Fruit fly (Drosophila melanogaster) whole organism, embryonic: ENCODE measurements around the gene CG42487.

Experiments
- BEAF-32 ChIP-seq: fragments of 200-800 bp; sonication (Bioruptor generic); optimal IDR thresholded peaks from 3 replicates; lab custom pipeline; 2017; ENCODE audit warnings: missing biosample characterization, missing genetic modification characterization, mild to moderate bottlenecking, moderate library complexity, missing genetic modification reagents
- CG11456 ChIP-seq: fragments of 200-800 bp; sonication (Bioruptor generic); IDR thresholded peaks from 3 replicates; pipeline ENCODE4 v1.3.6; 2022; ENCODE audit warnings: missing biosample characterization, missing genetic modification characterization
- CG11723 ChIP-seq: fragments of 200-800 bp; sonication (Bioruptor generic); optimal IDR thresholded peaks from 2 replicates; lab custom pipeline; 2017; ENCODE audit warnings: missing biosample characterization, mild to moderate bottlenecking, missing genetic modification characterization
- CG13123 ChIP-seq: fragments of 200-800 bp; sonication (Bioruptor generic); optimal IDR thresholded peaks from 2 replicates; lab custom pipeline; 2016; ENCODE audit warnings: missing biosample characterization, missing genetic modification characterization
- CG14050 ChIP-seq: fragments of 200-800 bp; sonication (Bioruptor generic); IDR thresholded peaks from 3 replicates; pipeline ENCODE4 v1.3.6; 2022; ENCODE audit warnings: missing biosample characterization, missing genetic modification characterization
- CG14710 ChIP-seq: fragments of 200-800 bp; sonication (Bioruptor generic); optimal IDR thresholded peaks from 3 replicates; lab custom pipeline; 2019; ENCODE audit warnings: missing biosample characterization, mild to moderate bottlenecking, missing genetic modification characterization, moderate library complexity
- CG1529 ChIP-seq: fragments of 200-800 bp; sonication (Bioruptor generic); optimal IDR thresholded peaks from 3 replicates; lab custom pipeline; 2018; ENCODE audit warnings: missing biosample characterization, missing genetic modification characterization
- CG15601 ChIP-seq: fragments of 200-800 bp; sonication (Bioruptor generic); optimal IDR thresholded peaks from 3 replicates; lab custom pipeline; 2019; ENCODE audit warnings: missing biosample characterization, mild to moderate bottlenecking, missing genetic modification characterization, moderate library complexity
- CG17359 ChIP-seq: fragments of 200-800 bp; sonication (Bioruptor generic); optimal IDR thresholded peaks from 3 replicates; lab custom pipeline; 2018; ENCODE audit warnings: missing biosample characterization, mild to moderate bottlenecking, missing genetic modification characterization, moderate library complexity
- CG1832 ChIP-seq: fragments of 200-800 bp; sonication (Bioruptor generic); optimal IDR thresholded peaks from 2 replicates; lab custom pipeline; 2017; ENCODE audit warnings: missing biosample characterization, mild to moderate bottlenecking, missing genetic modification characterization, inconsistent platforms
- CG18599 ChIP-seq: fragments of 200-800 bp; sonication (Bioruptor generic); optimal IDR thresholded peaks from 3 replicates; lab custom pipeline; 2017; ENCODE audit warnings: missing biosample characterization, missing genetic modification characterization, mild to moderate bottlenecking, moderate library complexity, missing genetic modification reagents
- CG2199 ChIP-seq: fragments of 200-800 bp; sonication (Bioruptor generic); IDR thresholded peaks from 3 replicates; pipeline ENCODE4 v1.3.6; 2022; ENCODE audit warnings: missing biosample characterization, missing genetic modification characterization
- CG2678 ChIP-seq: fragments of 200-800 bp; sonication (Bioruptor generic); optimal IDR thresholded peaks from 3 replicates; lab custom pipeline; 2019; ENCODE audit warnings: missing biosample characterization, mild to moderate bottlenecking, missing genetic modification characterization, moderate library complexity
- CG34376 ChIP-seq: fragments of 200-800 bp; sonication (Bioruptor generic); optimal IDR thresholded peaks from 2 replicates; lab custom pipeline; 2018; ENCODE audit warnings: missing biosample characterization, mild to moderate bottlenecking, missing genetic modification characterization
- CG3726 ChIP-seq: fragments of 200-800 bp; sonication (Bioruptor generic); IDR thresholded peaks from 3 replicates; pipeline ENCODE4, ENCODE4 v1.3.6; 2022; ENCODE audit warnings: missing biosample characterization, missing genetic modification characterization
- CG7372 ChIP-seq: fragments of 200-800 bp; sonication (Bioruptor generic); IDR thresholded peaks from 2 replicates; pipeline ENCODE4 v1.3.6; 2022; ENCODE audit warnings: missing biosample characterization, missing genetic modification characterization
- CG8089 ChIP-seq: fragments of 200-800 bp; sonication (Bioruptor generic); optimal IDR thresholded peaks from 3 replicates; lab custom pipeline; 2016; ENCODE audit warnings: missing biosample characterization, missing genetic modification characterization
- CG8281 ChIP-seq: fragments of 200-800 bp; sonication (Bioruptor generic); optimal IDR thresholded peaks from 2 replicates; lab custom pipeline; 2018; ENCODE audit warnings: missing biosample characterization, mild to moderate bottlenecking, missing genetic modification characterization, moderate library complexity
- CG8924 ChIP-seq: fragments of 200-800 bp; optimal IDR thresholded peaks from 3 replicates; lab custom pipeline; 2019; ENCODE audit warnings: missing biosample characterization, mild to moderate bottlenecking, missing genetic modification characterization, moderate library complexity
- CG8944 ChIP-seq: fragments of 200-800 bp; sonication (Bioruptor generic); optimal IDR thresholded peaks from 3 replicates; lab custom pipeline; 2016; ENCODE audit warnings: missing biosample characterization, missing genetic modification characterization
- CHES-1-like ChIP-seq: fragments of 200-800 bp; sonication (Bioruptor generic); optimal IDR thresholded peaks from 2 replicates; lab custom pipeline; 2016; ENCODE audit warnings: missing biosample characterization, missing genetic modification characterization
- Deaf1 ChIP-seq: fragments of 200-800 bp; optimal IDR thresholded peaks from 3 replicates; lab custom pipeline; 2019; ENCODE audit warnings: missing biosample characterization, mild to moderate bottlenecking, missing genetic modification characterization, moderate library complexity
- Dp ChIP-seq: fragments of 200-800 bp; sonication (Bioruptor generic); optimal IDR thresholded peaks from 2 replicates; lab custom pipeline; 2018; ENCODE audit warnings: missing biosample characterization, mild to moderate bottlenecking, missing genetic modification characterization, moderate library complexity
- HLHmδ ChIP-seq: fragments of 200-800 bp; sonication (Bioruptor generic); optimal IDR thresholded peaks from 2 replicates; lab custom pipeline; 2018; ENCODE audit warnings: missing biosample characterization, mild to moderate bottlenecking, missing genetic modification characterization, moderate library complexity
- Hmx ChIP-seq: fragments of 200-800 bp; sonication (Bioruptor generic); optimal IDR thresholded peaks from 2 replicates; lab custom pipeline; 2016; ENCODE audit warnings: missing biosample characterization, missing genetic modification characterization
- Hr78 ChIP-seq, 2 experiments: fragments of 200-800 bp in 1 of 2; fragments of >200 bp in 1 of 2; sonication (Bioruptor generic) in 1 of 2; optimal IDR thresholded peaks; 2 replicates each; lab custom pipeline; 2017 to 2019; ENCODE audit warnings: missing biosample characterization in 2 of 2, missing genetic modification characterization in 2 of 2, mild to moderate bottlenecking in 1 of 2, moderate library complexity in 1 of 2
- Kr ChIP-seq: fragments of 200-800 bp; sonication (Bioruptor generic); optimal IDR thresholded peaks from 2 replicates; lab custom pipeline; 2017; ENCODE audit warnings: missing biosample characterization, mild to moderate bottlenecking, missing genetic modification characterization
- Lim3 ChIP-seq: fragments of 200-800 bp; sonication (Bioruptor generic); IDR thresholded peaks from 2 replicates; pipeline ENCODE4 v1.3.6; 2022; ENCODE audit warnings: missing biosample characterization, missing genetic modification characterization
- MTF-1 ChIP-seq: fragments of 200-800 bp; sonication (Bioruptor generic); optimal IDR thresholded peaks from 2 replicates; lab custom pipeline; 2018; ENCODE audit warnings: missing biosample characterization, mild to moderate bottlenecking, missing genetic modification characterization, borderline replicate concordance
- Max ChIP-seq: fragments of 200-800 bp; sonication (Bioruptor generic); optimal IDR thresholded peaks from 2 replicates; lab custom pipeline; 2016; ENCODE audit warnings: missing biosample characterization, mild to moderate bottlenecking, missing genetic modification characterization
- NC2α ChIP-seq: fragments of 200-800 bp; sonication (Bioruptor generic); optimal IDR thresholded peaks from 2 replicates; lab custom pipeline; 2016; ENCODE audit warnings: missing biosample characterization, missing genetic modification characterization
- Neu2 ChIP-seq: fragments of 200-800 bp; sonication (Bioruptor generic); optimal IDR thresholded peaks from 3 replicates; lab custom pipeline; 2016; ENCODE audit warnings: missing biosample characterization, missing genetic modification characterization, borderline replicate concordance
- Nf-YA ChIP-seq: fragments of 200-800 bp; sonication (Bioruptor generic); IDR thresholded peaks from 2 replicates; pipeline ENCODE4 v1.3.6; 2022; ENCODE audit warnings: missing biosample characterization, missing genetic modification characterization
- Nf-YC ChIP-seq: fragments of 200-800 bp; optimal IDR thresholded peaks from 3 replicates; lab custom pipeline; 2019; ENCODE audit warnings: missing biosample characterization, mild to moderate bottlenecking, missing genetic modification characterization, moderate library complexity
- Stat92E ChIP-seq, 3 experiments: fragments of >200 bp in 2 of 3; fragments of 200-800 bp in 1 of 3; sonication (Bioruptor generic) in 1 of 3; optimal IDR thresholded peaks; 2 replicates each; lab custom pipeline; 2017 to 2019; ENCODE audit warnings: missing biosample characterization in 3 of 3, missing genetic modification characterization in 3 of 3, mild to moderate bottlenecking in 1 of 3, moderate library complexity in 1 of 3
- ac ChIP-seq: fragments of 200-800 bp; sonication (Bioruptor generic); optimal IDR thresholded peaks from 3 replicates; lab custom pipeline; 2017; ENCODE audit warnings: missing biosample characterization, mild to moderate bottlenecking, missing genetic modification characterization
- amos ChIP-seq: fragments of 200-800 bp; sonication (Bioruptor generic); IDR thresholded peaks from 2 replicates; pipeline ENCODE4 v1.3.6; 2022; ENCODE audit warnings: missing biosample characterization, missing genetic modification characterization; ENCODE audit not compliant: partially characterized antibody
- bigmax ChIP-seq: fragments of 200-800 bp; sonication (Bioruptor generic); optimal IDR thresholded peaks from 2 replicates; lab custom pipeline; 2018; ENCODE audit warnings: missing biosample characterization, mild to moderate bottlenecking, missing genetic modification characterization
- chinmo ChIP-seq: fragments of 200-800 bp; sonication (Bioruptor generic); IDR thresholded peaks from 4 replicates; pipeline ENCODE4 v1.3.6; 2022; ENCODE audit warnings: missing biosample characterization, missing genetic modification characterization; ENCODE audit not compliant: partially characterized antibody
- exex ChIP-seq: fragments of 200-800 bp; sonication (Bioruptor generic); optimal IDR thresholded peaks from 4 replicates; lab custom pipeline; 2018; ENCODE audit warnings: missing biosample characterization, mild to moderate bottlenecking, missing genetic modification characterization, moderate library complexity
- gsb ChIP-seq: fragments of 200-800 bp; sonication (Bioruptor generic); IDR thresholded peaks from 2 replicates; pipeline ENCODE4 v1.3.6; 2022; ENCODE audit warnings: missing biosample characterization, missing genetic modification characterization
- hb ChIP-seq: fragments of 200-800 bp; sonication (Bioruptor generic); IDR thresholded peaks from 3 replicates; pipeline ENCODE4 v1.3.6; 2022; ENCODE audit warnings: missing biosample characterization, missing genetic modification characterization; ENCODE audit not compliant: partially characterized antibody
- ken ChIP-seq: fragments of 200-800 bp; sonication (Bioruptor generic); IDR thresholded peaks from 3 replicates; pipeline ENCODE4 v1.3.6; 2022; ENCODE audit warnings: missing biosample characterization, missing genetic modification characterization
- nerfin-1 ChIP-seq: fragments of 200-800 bp; sonication (Bioruptor generic); optimal IDR thresholded peaks from 3 replicates; lab custom pipeline; 2019; ENCODE audit warnings: missing biosample characterization, mild to moderate bottlenecking, missing genetic modification characterization, moderate library complexity
- sens ChIP-seq: fragments of 200-800 bp; sonication (Bioruptor generic); peaks from one replicate; lab custom pipeline; 2016; ENCODE audit warnings: missing biosample characterization, missing genetic modification characterization
- sima ChIP-seq: fragments of 200-800 bp; sonication (Bioruptor generic); optimal IDR thresholded peaks from 2 replicates; lab custom pipeline; 2016; ENCODE audit warnings: missing biosample characterization, missing genetic modification characterization
- stc ChIP-seq: fragments of 200-800 bp; sonication (Bioruptor generic); IDR thresholded peaks from 2 replicates; pipeline ENCODE4 v1.3.6; 2022; ENCODE audit warnings: missing biosample characterization, missing genetic modification characterization
- yki ChIP-seq: fragments of >200 bp; optimal IDR thresholded peaks from 3 replicates; lab custom pipeline; 2018

The CG42487 gene

DNA sequence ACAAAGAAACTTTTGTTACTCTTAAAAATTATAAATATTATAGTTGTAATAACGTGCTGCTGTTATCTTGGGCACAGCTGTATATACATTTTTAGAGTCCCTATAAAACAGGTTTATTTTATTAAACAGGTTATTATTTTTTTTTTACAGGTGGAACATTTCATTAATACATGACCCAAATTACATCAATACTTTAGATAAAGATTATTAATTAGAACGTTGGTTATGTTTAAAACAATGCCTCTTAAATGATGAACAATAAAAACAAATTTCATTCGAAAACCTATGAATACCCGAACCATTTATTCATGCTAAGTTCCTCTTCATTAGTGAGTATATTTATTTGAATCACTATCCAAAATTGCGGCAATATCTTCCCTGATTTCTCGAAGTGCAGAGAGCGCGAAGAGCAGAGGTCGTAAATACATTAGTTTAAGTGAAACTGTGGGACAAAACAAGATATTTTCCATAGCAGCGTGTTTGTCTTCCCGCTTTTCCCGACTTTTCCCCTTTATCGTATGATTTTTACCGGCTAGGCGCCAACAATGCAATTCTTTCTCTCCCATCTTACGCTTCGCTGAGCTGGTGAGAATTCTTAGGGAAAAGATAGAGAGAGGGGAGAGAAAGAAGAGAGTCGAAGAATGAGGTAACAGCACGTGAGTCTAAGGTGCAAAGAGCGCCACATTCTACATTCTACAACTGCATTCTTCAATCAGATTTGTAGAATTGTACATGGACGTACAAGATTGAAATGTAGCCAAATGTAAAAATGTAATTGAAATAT is 29.8 kb upstream of the CG42487 start (continued):
- TF ChIP-seq sens (GFP tag; lab: Kevin White, UChicago) = peak; percentile 88
- TF ChIP-seq CG8924 = peak; percentile 24
- no peak for TF ChIP-seq Neu2
- TF ChIP-seq ken (GFP tag; lab: Robert Waterston, UW) = peak; percentile 59; the same call in 1 of the 3 replicates
- no peak for TF ChIP-seq ac (GFP tag; lab: Kevin White, UChicago)
- peak; percentile 15 for TF ChIP-seq CG18599 (GFP tag; lab: Kevin White, UChicago)
- TF ChIP-seq BEAF-32 = no peak
- peak; percentile 24; the same call in 1 of the 3 replicates for TF ChIP-seq CG14050 (GFP tag; lab: Robert Waterston, UW)
- TF ChIP-seq Lim3 = no peak
- no peak for TF ChIP-seq hb
- no peak for TF ChIP-seq CG13123 (GFP tag; lab: Kevin White, UChicago)
- no peak for TF ChIP-seq CG8281
- TF ChIP-seq Dp (GFP tag; lab: Kevin White, UChicago) = no peak
- TF ChIP-seq stc = 0 out of 2 replicates have a peak, but pooled peaks have one; percentile 6
- TF ChIP-seq Nf-YC (tag; lab: Kevin White, UChicago) = no peak
- peak; percentile 32 for TF ChIP-seq CG14710 (tag; lab: Kevin White, UChicago)
- TF ChIP-seq MTF-1 (GFP tag; lab: Kevin White, UChicago) = no peak
- TF ChIP-seq CG3726 (GFP tag; lab: Robert Waterston, UW) = no peak
- TF ChIP-seq Nf-YA (GFP tag; lab: Robert Waterston, UW) = no peak
- no peak for TF ChIP-seq CG11723 (GFP tag; lab: Kevin White, UChicago)
- no peak for TF ChIP-seq CG1529
- TF ChIP-seq NC2α (GFP tag; lab: Kevin White, UChicago) = no peak
- TF ChIP-seq CG17359 (tag; lab: Kevin White, UChicago) = peak; percentile 6
- no peak for TF ChIP-seq CG34376 (GFP tag; lab: Kevin White, UChicago)
- no peak for TF ChIP-seq CG1832
- no peak for TF ChIP-seq HLHmδ (GFP tag; lab: Kevin White, UChicago)
- TF ChIP-seq CG2678 = peak; percentile 58
- TF ChIP-seq yki (lab: Kevin White, UChicago) = peak; percentile 44
- TF ChIP-seq CG8944 (GFP tag; lab: Kevin White, UChicago) = peak; percentile 36
- no peak for TF ChIP-seq Kr (GFP tag; lab: Kevin White, UChicago)
- 0 out of 3 replicates have a peak, but pooled peaks have one; percentile 62 for TF ChIP-seq CG11456
- peak in 1 of 2 experiments; percentile 27 for TF ChIP-seq Hr78 (GFP tag; optimal IDR thresholded peaks at IDR 0.05; lab: Kevin White, UChicago)
- no peak for TF ChIP-seq exex (tag; lab: Kevin White, UChicago)
- TF ChIP-seq bigmax (GFP tag; lab: Kevin White, UChicago) = no peak
- no peak for TF ChIP-seq CG7372 (GFP tag; lab: Robert Waterston, UW)
- TF ChIP-seq CG8089 (GFP tag; lab: Kevin White, UChicago) = no peak
- no peak for TF ChIP-seq Stat92E (GFP tag; optimal IDR thresholded peaks at IDR 0.05; lab: Kevin White, UChicago)
- TF ChIP-seq CG2199 = peak; percentile 47; the same call in 1 of the 3 replicates
- TF ChIP-seq Deaf1 (tag; lab: Kevin White, UChicago) = no peak
- peak; percentile 35 for TF ChIP-seq CHES-1-like (GFP tag; lab: Kevin White, UChicago)
- TF ChIP-seq CG15601 (tag; lab: Kevin White, UChicago) = peak; percentile 99
- 0 out of 4 replicates have a peak, but pooled peaks have one; percentile 72 for TF ChIP-seq chinmo (GFP tag; lab: Robert Waterston, UW)
- TF ChIP-seq nerfin-1 (tag; lab: Kevin White, UChicago) = peak; percentile 4
- TF ChIP-seq Hmx (GFP tag; lab: Kevin White, UChicago) = no peak
- no peak for TF ChIP-seq sima
- TF ChIP-seq Max (GFP tag; lab: Kevin White, UChicago) = no peak
- TF ChIP-seq gsb (GFP tag; lab: Robert Waterston, UW) = 0 out of 2 replicates have a peak, but pooled peaks have one; percentile 37
- no peak for TF ChIP-seq amos (GFP tag; lab: Robert Waterston, UW)
